Worm (Caenorhabditis elegans) whole organism, L1 larva: Measurements from ENCODE around the gene frpr-17.
A peak's percentile ranks its signal among the peaks of the same experiment; 100 is the strongest.

Experiments
- C04F5.9 ChIP-seq: sonication (generic microtip); optimal IDR thresholded peaks from 2 replicates; lab custom pipeline; 2016; ENCODE audit warnings: missing genetic modification characterization, missing compliant biosample characterization
- C16A3.4 ChIP-seq: fragments of 150-350 bp; optimal IDR thresholded peaks from 2 replicates; lab custom pipeline; 2014; ENCODE audit warnings: missing biosample characterization, missing genetic modification characterization
- alr-1 ChIP-seq: fragments of 200-800 bp; sonication (Bioruptor generic); optimal IDR thresholded peaks from 2 replicates; lab custom pipeline; 2018; ENCODE audit warnings: borderline replicate concordance, mild to moderate bottlenecking, missing genetic modification characterization, missing compliant biosample characterization
- blmp-1 ChIP-seq: fragments of 150-350 bp; optimal IDR thresholded peaks from 2 replicates; lab custom pipeline; 2014; ENCODE audit warnings: missing biosample characterization, missing genetic modification characterization
- ceh-8 ChIP-seq: fragments of 200-800 bp; sonication (Bioruptor generic); optimal IDR thresholded peaks from 2 replicates; lab custom pipeline; 2018; ENCODE audit warnings: mild to moderate bottlenecking, missing genetic modification characterization, moderate library complexity, missing compliant biosample characterization
- ces-1 ChIP-seq: fragments of 150-350 bp; optimal IDR thresholded peaks from 2 replicates; lab custom pipeline; 2014; ENCODE audit warnings: missing biosample characterization, missing genetic modification reagents, missing genetic modification characterization
- dpl-1 ChIP-seq, 3 experiments: fragments of 150-350 bp in 2 of 3; sonication (generic microtip) in 1 of 3; optimal IDR thresholded peaks; 2 replicates each; lab custom pipeline; 2014 to 2017; ENCODE audit warnings: missing biosample characterization in 3 of 3, missing genetic modification characterization in 3 of 3, missing genetic modification reagents in 3 of 3
- dsc-1 ChIP-seq: sonication (generic microtip); optimal IDR thresholded peaks from 2 replicates; lab custom pipeline; 2016; ENCODE audit warnings: mild to moderate bottlenecking, missing genetic modification characterization, missing compliant biosample characterization
- efl-1 ChIP-seq, 4 experiments: fragments of 150-350 bp; optimal IDR thresholded peaks in 3 of 4; peaks in 1 of 4; 1 replicate in 1 of 4; 2 replicates in 3 of 4; lab custom pipeline; 2014; ENCODE audit warnings: missing biosample characterization in 2 of 4, missing genetic modification characterization in 2 of 4, missing genetic modification reagents in 2 of 4
- efl-3 ChIP-seq: fragments of 200-800 bp; sonication (Bioruptor generic); optimal IDR thresholded peaks from 2 replicates; lab custom pipeline; 2018; ENCODE audit warnings: mild to moderate bottlenecking, missing genetic modification characterization, missing compliant biosample characterization
- elt-3 ChIP-seq, 6 experiments: fragments of 150-350 bp in 1 of 6; sonication (generic microtip); optimal IDR thresholded peaks; 2 replicates each; lab custom pipeline; 2017 to 2018; ENCODE audit warnings: missing biosample characterization in 6 of 6, missing genetic modification characterization in 6 of 6, inconsistent platforms in 1 of 6
- fkh-10 ChIP-seq: sonication (generic microtip); optimal IDR thresholded peaks from 2 replicates; lab custom pipeline; 2017; ENCODE audit warnings: missing biosample characterization, missing genetic modification reagents, missing genetic modification characterization
- fkh-4 ChIP-seq: sonication (generic microtip); optimal IDR thresholded peaks from 2 replicates; lab custom pipeline; 2016; ENCODE audit warnings: missing compliant biosample characterization, missing genetic modification characterization, borderline replicate concordance
- hlh-17 ChIP-seq: fragments of 200-800 bp; sonication (Bioruptor generic); optimal IDR thresholded peaks from 2 replicates; lab custom pipeline; 2018; ENCODE audit warnings: missing genetic modification characterization, mild to moderate bottlenecking, missing compliant biosample characterization, moderate library complexity, borderline replicate concordance
- irx-1 ChIP-seq: sonication (generic microtip); optimal IDR thresholded peaks from 2 replicates; lab custom pipeline; 2016; ENCODE audit warnings: missing genetic modification characterization, missing compliant biosample characterization
- jun-1 ChIP-seq: fragments of 150-350 bp; optimal IDR thresholded peaks from 2 replicates; lab custom pipeline; 2014; ENCODE audit warnings: missing biosample characterization, missing genetic modification reagents, missing genetic modification characterization
- lin-14 ChIP-seq: fragments of 200-800 bp; sonication (Bioruptor generic); optimal IDR thresholded peaks from 2 replicates; lab custom pipeline; 2018; ENCODE audit warnings: mild to moderate bottlenecking, missing genetic modification characterization, moderate library complexity, missing compliant biosample characterization
- lin-15B ChIP-seq: fragments of 150-350 bp; sonication (generic microtip); optimal IDR thresholded peaks from 3 replicates; lab custom pipeline; 2014; ENCODE audit warnings: missing biosample characterization, missing genetic modification characterization
- lin-39 ChIP-seq: fragments of 150-350 bp; optimal IDR thresholded peaks from 2 replicates; lab custom pipeline; 2014; ENCODE audit warnings: missing biosample characterization, missing genetic modification reagents, missing genetic modification characterization
- mdl-1 ChIP-seq, 2 experiments: fragments of 150-350 bp; optimal IDR thresholded peaks; 2 replicates each; lab custom pipeline; 2014 to 2017; ENCODE audit warnings: missing biosample characterization in 2 of 2, missing genetic modification characterization in 2 of 2, inconsistent platforms in 1 of 2
- nhr-237 ChIP-seq: fragments of 150-350 bp; optimal IDR thresholded peaks from 2 replicates; lab custom pipeline; 2014; ENCODE audit warnings: missing biosample characterization, missing genetic modification characterization
- nhr-28 ChIP-seq: fragments of 150-350 bp; optimal IDR thresholded peaks from 2 replicates; lab custom pipeline; 2014; ENCODE audit warnings: missing biosample characterization, missing genetic modification characterization
- nhr-76 ChIP-seq: sonication (generic microtip); optimal IDR thresholded peaks from 2 replicates; lab custom pipeline; 2017; ENCODE audit warnings: missing biosample characterization, missing genetic modification characterization
- nhr-77 ChIP-seq: fragments of 150-350 bp; optimal IDR thresholded peaks from 2 replicates; lab custom pipeline; 2014; ENCODE audit warnings: missing biosample characterization, missing genetic modification characterization
- nhr-84 ChIP-seq: sonication (generic microtip); optimal IDR thresholded peaks from 2 replicates; lab custom pipeline; 2017; ENCODE audit warnings: missing biosample characterization, missing genetic modification characterization
- nhr-85 ChIP-seq: sonication (generic microtip); peaks from one replicate; lab custom pipeline; 2016; ENCODE audit warnings: missing genetic modification characterization, inconsistent platforms, missing compliant biosample characterization
- pag-3 ChIP-seq: sonication (generic microtip); optimal IDR thresholded peaks from 2 replicates; lab custom pipeline; 2017; ENCODE audit warnings: missing genetic modification characterization, mild to moderate bottlenecking, missing compliant biosample characterization, antibody characterized with exemption, borderline replicate concordance; ENCODE audit not compliant: insufficient read depth
- pax-3 ChIP-seq: fragments of 200-800 bp; sonication (Bioruptor generic); optimal IDR thresholded peaks from 2 replicates; lab custom pipeline; 2018; ENCODE audit warnings: mild to moderate bottlenecking, missing genetic modification characterization, moderate library complexity, missing compliant biosample characterization
- pqm-1 ChIP-seq: sonication (generic microtip); optimal IDR thresholded peaks from 3 replicates; lab custom pipeline; 2017; ENCODE audit warnings: missing biosample characterization, missing genetic modification characterization
- snpc-4 ChIP-seq: fragments of 150-350 bp; optimal IDR thresholded peaks from 2 replicates; lab custom pipeline; 2014; ENCODE audit warnings: missing biosample characterization, missing genetic modification characterization
- sox-4 ChIP-seq: sonication (generic microtip); optimal IDR thresholded peaks from 2 replicates; lab custom pipeline; 2016; ENCODE audit warnings: missing genetic modification characterization, missing compliant biosample characterization
- unc-30 ChIP-seq: sonication (generic microtip); optimal IDR thresholded peaks from 2 replicates; lab custom pipeline; 2017; ENCODE audit warnings: missing biosample characterization, missing genetic modification characterization
- unc-98 ChIP-seq: fragments of 200-800 bp; sonication (Bioruptor generic); IDR thresholded peaks from 2 replicates; pipeline ENCODE4 v1.3.6; 2022; ENCODE audit warnings: missing genetic modification characterization, missing compliant biosample characterization
- xbp-1 ChIP-seq: sonication (generic microtip); optimal IDR thresholded peaks from 2 replicates; lab custom pipeline; 2016; ENCODE audit warnings: missing genetic modification characterization, missing compliant biosample characterization
- zag-1 ChIP-seq: fragments of 150-350 bp; optimal IDR thresholded peaks from 2 replicates; lab custom pipeline; 2014; ENCODE audit warnings: missing biosample characterization, missing genetic modification characterization
- ztf-11 ChIP-seq, 2 experiments: sonication (generic microtip); optimal IDR thresholded peaks; 2 replicates each; lab custom pipeline; 2016 to 2017; ENCODE audit warnings: missing genetic modification characterization in 2 of 2, missing biosample characterization in 1 of 2, missing compliant biosample characterization in 1 of 2
- ztf-4 ChIP-seq: fragments of 150-350 bp; optimal IDR thresholded peaks from 2 replicates; lab custom pipeline; 2014; ENCODE audit warnings: missing biosample characterization, missing genetic modification characterization

The frpr-17 gene

DNA sequence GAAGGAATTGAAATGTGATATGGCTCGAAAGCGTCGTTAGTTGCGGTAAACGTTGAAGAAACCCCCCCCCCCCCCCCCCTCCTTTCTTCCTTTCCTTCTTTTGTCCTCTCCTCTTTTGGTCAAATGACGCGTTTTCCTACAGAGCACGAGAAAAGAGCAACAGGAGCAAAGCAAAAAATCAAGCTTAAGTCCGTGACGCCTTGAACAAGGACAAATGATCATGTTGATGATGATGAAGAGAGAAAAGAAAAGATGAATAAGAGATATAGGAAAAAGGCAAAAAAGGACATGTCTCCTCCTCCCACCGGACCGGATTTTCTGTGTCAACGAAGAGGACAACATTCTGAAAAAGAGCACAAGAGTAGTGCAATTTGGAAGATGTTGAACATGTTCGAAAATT lies 46.3 kb upstream of the frpr-17 start:
- TF ChIP-seq ces-1 (GFP tag; lab: Kevin White, UChicago) (no peak), lin-14 (GFP tag; lab: Kevin White, UChicago) (peak; percentile 39), ceh-8 (GFP tag; lab: Kevin White, UChicago) (no peak), jun-1 (tag; lab: Kevin White, UChicago) (no peak), ztf-11 (tag; optimal IDR thresholded peaks at IDR 0.05; lab: Kevin White, UChicago) (no peak), sox-4 (no peak), zag-1 (no peak), nhr-84 (tag; lab: Kevin White, UChicago) (no peak), fkh-10 (GFP tag; lab: Kevin White, UChicago) (peak; percentile 47), efl-3 (no peak)

DNA sequence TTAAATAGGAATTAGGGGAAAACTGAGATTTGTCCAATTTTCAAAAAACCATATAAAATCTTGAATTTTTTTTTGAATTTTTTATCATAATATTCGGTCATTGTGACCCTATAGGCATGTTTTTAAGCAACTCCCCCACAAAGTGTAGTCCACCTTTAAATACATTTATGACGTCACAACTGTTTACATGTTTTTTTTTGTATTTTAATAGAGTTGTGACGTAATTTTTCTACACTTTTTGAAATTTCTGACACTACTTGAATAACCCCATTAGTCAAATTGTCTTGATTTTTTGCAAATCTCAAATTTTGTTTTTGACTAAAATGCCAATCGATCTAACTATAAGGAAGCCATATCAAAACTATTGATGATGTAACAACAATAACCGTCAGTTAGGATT lies 39.8 kb upstream of the frpr-17 start:
- TF ChIP-seq hlh-17 (GFP tag; lab: Kevin White, UChicago): no peak
- no peak for TF ChIP-seq mdl-1 (tag; optimal IDR thresholded peaks at IDR 0.05; lab: Kevin White, UChicago)
- TF ChIP-seq fkh-4: no peak
- TF ChIP-seq efl-3: no peak
- TF ChIP-seq ceh-8 (GFP tag; lab: Kevin White, UChicago): no peak
- no peak for TF ChIP-seq nhr-85 (tag; lab: Kevin White, UChicago)
- TF ChIP-seq C16A3.4 (tag; lab: Kevin White, UChicago): no peak
- no peak for TF ChIP-seq jun-1 (tag; lab: Kevin White, UChicago)
- TF ChIP-seq elt-3 (tag; optimal IDR thresholded peaks at IDR 0.05; lab: Kevin White, UChicago): no peak

DNA sequence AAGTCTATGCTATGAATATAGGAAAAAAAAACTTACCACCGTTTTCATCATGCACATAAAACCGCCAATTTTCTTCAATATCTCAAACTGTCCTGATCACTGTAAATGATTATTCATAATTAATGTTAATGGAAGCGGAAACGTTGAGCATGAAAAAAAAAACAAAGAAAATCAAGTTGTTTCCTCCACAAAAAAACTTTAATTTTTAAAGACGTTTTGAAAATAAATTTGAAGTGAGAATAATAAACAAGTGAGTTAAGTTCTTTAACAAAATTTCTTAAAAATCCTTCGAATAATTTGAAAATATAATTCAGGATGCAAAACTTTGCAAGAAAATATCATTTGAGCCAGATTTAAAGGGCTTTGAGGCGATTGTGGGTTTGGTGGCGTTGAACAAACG lies 35.6 kb upstream of the frpr-17 start, which contains the start of gene irk-3:
TSS of gene irk-3 (minus strand) at position 101 of the 400 bp plus-strand sequence.
- no peak for TF ChIP-seq dsc-1
- no peak for TF ChIP-seq lin-39
- no peak for TF ChIP-seq pax-3 (tag; lab: Kevin White, UChicago)
- TF ChIP-seq lin-14 (GFP tag; lab: Kevin White, UChicago): no peak
- no peak for TF ChIP-seq ztf-4 (tag; lab: Kevin White, UChicago)
- TF ChIP-seq dpl-1 (GFP tag; optimal IDR thresholded peaks at IDR 0.05; lab: Kevin White, UChicago): no peak
- no peak for TF ChIP-seq pag-3 (tag; lab: Kevin White, UChicago)

DNA sequence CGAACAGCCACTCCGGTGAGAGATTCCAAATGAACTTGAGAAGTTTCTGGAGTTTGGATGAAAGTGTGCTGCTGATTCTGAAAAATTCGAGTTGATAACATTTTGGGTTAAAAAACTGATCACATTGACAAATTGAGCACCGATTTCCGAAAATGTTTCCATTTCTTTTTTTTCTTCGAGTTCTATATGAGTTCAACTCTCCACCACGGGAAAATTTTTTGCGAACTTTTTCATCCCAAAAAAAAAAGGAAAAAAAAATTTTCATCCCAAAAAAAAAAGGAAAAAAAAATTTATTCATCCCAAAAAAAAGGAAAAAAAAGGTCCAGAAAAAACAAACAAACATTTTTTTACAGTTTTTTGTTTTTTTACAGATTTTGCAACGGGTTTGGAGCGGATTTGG lies 28.7 kb upstream of the frpr-17 start, which contains the start of gene Y60A9A.1:
TSS of gene Y60A9A.1 (minus strand) at position 101 of the 400 bp plus-strand sequence.
- TF ChIP-seq alr-1 (no peak), nhr-77 (no peak), C04F5.9 (tag; lab: Kevin White, UChicago) (no peak), unc-30 (tag; lab: Kevin White, UChicago) (no peak), unc-98 (GFP tag; lab: Robert Waterston, UW) (no peak), irx-1 (no peak), pqm-1 (tag; lab: Kevin White, UChicago) (no peak), fkh-10 (GFP tag; lab: Kevin White, UChicago) (no peak), lin-14 (GFP tag; lab: Kevin White, UChicago) (no peak), nhr-28 (tag; lab: Kevin White, UChicago) (no peak), nhr-76 (tag; lab: Kevin White, UChicago) (no peak), efl-1 (optimal IDR thresholded peaks at IDR 0.05; lab: Kevin White, UChicago) (no peak), efl-1 (GFP tag; optimal IDR thresholded peaks at IDR 0.05 in 1 of 2; lab: Kevin White, UChicago) (no peak), lin-15B (no peak), hlh-17 (GFP tag; lab: Kevin White, UChicago) (no peak), snpc-4 (tag; lab: Kevin White, UChicago) (no peak), nhr-237 (tag; lab: Kevin White, UChicago) (no peak), blmp-1 (no peak), elt-3 (tag; optimal IDR thresholded peaks at IDR 0.05; lab: Kevin White, UChicago) (no peak), xbp-1 (tag; lab: Kevin White, UChicago) (no peak)
- TF ChIP-seq, all 84 proteins: peak for 0
